Worm (Caenorhabditis elegans) whole organism, L3 larva: ENCODE data around the gene nhr-97.

Source experiments
- ama-1 ChIP-seq: fragments of 150-350 bp; optimal IDR thresholded peaks from 2 replicates; lab custom pipeline; 2018
- ceh-82 ChIP-seq: fragments of 150-350 bp; optimal IDR thresholded peaks from 2 replicates; lab custom pipeline; 2014; ENCODE audit warnings: missing biosample characterization, missing genetic modification characterization
- ceh-9 ChIP-seq: sonication (generic microtip); optimal IDR thresholded peaks from 2 replicates; lab custom pipeline; 2018; ENCODE audit warnings: missing biosample characterization, missing genetic modification characterization
- elt-3 ChIP-seq, 3 experiments: fragments of 150-350 bp in 1 of 3; sonication (generic microtip) in 2 of 3; optimal IDR thresholded peaks; 2 replicates in 2 of 3; 4 replicates in 1 of 3; lab custom pipeline; 2014 to 2017; ENCODE audit warnings: missing biosample characterization in 3 of 3, missing genetic modification characterization in 3 of 3
- nhr-12 ChIP-seq: fragments of 150-350 bp; optimal IDR thresholded peaks from 2 replicates; lab custom pipeline; 2014; ENCODE audit warnings: missing biosample characterization, missing genetic modification characterization
- nhr-76 ChIP-seq: fragments of 150-350 bp; sonication (generic microtip); optimal IDR thresholded peaks from 5 replicates; lab custom pipeline; 2014; ENCODE audit warnings: missing biosample characterization, missing genetic modification characterization
- unc-39 ChIP-seq: sonication (generic microtip); optimal IDR thresholded peaks from 4 replicates; lab custom pipeline; 2017; ENCODE audit warnings: missing biosample characterization, missing genetic modification characterization

DNA sequence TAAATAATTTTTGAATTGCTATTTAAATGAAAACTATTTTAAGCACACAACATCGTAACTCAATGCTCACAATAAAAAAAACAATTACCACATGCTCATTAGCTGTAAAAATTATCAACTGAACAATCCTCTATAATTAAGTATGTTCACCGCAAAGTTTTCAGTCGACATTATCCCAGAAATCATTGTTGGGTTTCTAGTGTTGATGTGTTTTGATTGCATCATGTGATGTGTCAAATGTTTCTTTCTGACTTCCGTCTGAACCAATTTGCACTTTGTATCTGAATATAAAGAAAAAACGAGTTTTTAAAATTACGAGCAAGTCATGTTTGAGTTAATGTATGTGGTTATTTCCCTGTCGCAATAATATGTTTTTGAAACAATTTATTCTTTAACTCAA lies 39.6 kb upstream of the nhr-97 start:
- no peak for TF ChIP-seq ceh-9 (tag; lab: Kevin White, UChicago)
- no peak for TF ChIP-seq nhr-76
- no peak for TF ChIP-seq ceh-82
- TF ChIP-seq elt-3 (tag; optimal IDR thresholded peaks at IDR 0.05; lab: Kevin White, UChicago): no peak
- TF ChIP-seq unc-39 (tag; lab: Kevin White, UChicago): no peak
- TF ChIP-seq ama-1 (lab: Kevin White, UChicago): no peak
- no peak for TF ChIP-seq nhr-12 (tag; lab: Kevin White, UChicago)
